Worm (Caenorhabditis elegans) whole organism, L2 larva: Measurements from ENCODE around the gene mrpl-2.

Experiments used
- ZK546.5 ChIP-seq: sonication (generic microtip); optimal IDR thresholded peaks from 2 replicates; lab custom pipeline; 2017; ENCODE audit warnings: missing biosample characterization, missing genetic modification characterization
- aly-2 ChIP-seq: fragments of 150-350 bp; optimal IDR thresholded peaks from 2 replicates; lab custom pipeline; 2014; ENCODE audit warnings: missing biosample characterization, missing genetic modification characterization
- ama-1 ChIP-seq: fragments of 150-350 bp; optimal IDR thresholded peaks from 2 replicates; lab custom pipeline; 2018; ENCODE audit warnings: inconsistent platforms
- blmp-1 ChIP-seq: sonication (generic microtip); optimal IDR thresholded peaks from 2 replicates; lab custom pipeline; 2017; ENCODE audit warnings: missing genetic modification characterization, mild to moderate bottlenecking, missing compliant biosample characterization, antibody characterized with exemption, moderate library complexity; ENCODE audit not compliant: insufficient read depth
- elt-1 ChIP-seq: fragments of 150-350 bp; optimal IDR thresholded peaks from 2 replicates; lab custom pipeline; 2014; ENCODE audit warnings: missing biosample characterization, missing genetic modification characterization
- mab-5 ChIP-seq: fragments of 150-350 bp; optimal IDR thresholded peaks from 2 replicates; lab custom pipeline; 2014; ENCODE audit warnings: missing biosample characterization, missing genetic modification characterization
- mbf-1 ChIP-seq: sonication (generic microtip); optimal IDR thresholded peaks from 2 replicates; lab custom pipeline; 2017; ENCODE audit warnings: missing biosample characterization, missing genetic modification characterization
- nhr-10 ChIP-seq: sonication (generic microtip); optimal IDR thresholded peaks from 2 replicates; lab custom pipeline; 2017; ENCODE audit warnings: missing biosample characterization, missing genetic modification characterization
- nhr-11 ChIP-seq: fragments of 150-350 bp; optimal IDR thresholded peaks from 2 replicates; lab custom pipeline; 2014; ENCODE audit warnings: missing biosample characterization, missing genetic modification characterization
- nhr-237 ChIP-seq: fragments of 150-350 bp; optimal IDR thresholded peaks from 2 replicates; lab custom pipeline; 2014; ENCODE audit warnings: missing biosample characterization, missing genetic modification characterization
- nhr-77 ChIP-seq: fragments of 150-350 bp; optimal IDR thresholded peaks from 2 replicates; lab custom pipeline; 2014; ENCODE audit warnings: missing biosample characterization, missing genetic modification characterization
- snpc-4 ChIP-seq: fragments of 150-350 bp; optimal IDR thresholded peaks from 2 replicates; lab custom pipeline; 2014; ENCODE audit warnings: missing biosample characterization, missing genetic modification characterization
- ztf-11 ChIP-seq: sonication (generic microtip); optimal IDR thresholded peaks from 2 replicates; lab custom pipeline; 2017; ENCODE audit warnings: missing biosample characterization, missing genetic modification characterization

DNA sequence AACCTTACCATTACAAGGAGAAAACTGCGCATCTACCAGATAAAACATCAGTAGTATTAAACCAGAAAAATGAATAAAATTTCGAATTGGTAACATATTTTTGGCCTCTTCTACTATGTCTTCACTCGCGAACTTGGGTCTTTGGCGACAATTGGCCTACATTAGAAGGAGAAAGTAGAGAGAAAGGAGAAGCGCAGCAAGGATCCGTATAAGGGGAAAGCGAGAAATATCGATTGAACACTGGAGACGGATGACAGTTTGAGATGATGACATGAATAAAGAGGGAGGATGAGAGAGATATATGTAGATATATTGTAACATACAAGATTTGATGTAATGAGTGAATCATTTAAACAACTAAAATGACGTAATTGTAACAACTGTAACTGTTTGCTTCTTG is 4.7 kb upstream of the mrpl-2 start, which contains the start of gene F56B3.2:
- TF ChIP-seq nhr-237 (tag; lab: Kevin White, UChicago) = no peak
- TF ChIP-seq ZK546.5 (tag; lab: Kevin White, UChicago) = no peak
- TF ChIP-seq ama-1 (lab: Kevin White, UChicago) = no peak
- no peak for TF ChIP-seq elt-1
- TF ChIP-seq aly-2 (tag; lab: Kevin White, UChicago) = no peak
- TF ChIP-seq nhr-77 (tag; lab: Kevin White, UChicago) = no peak
- TF ChIP-seq nhr-11 (tag; lab: Kevin White, UChicago) = no peak
- no peak for TF ChIP-seq mab-5 (tag; lab: Kevin White, UChicago)
- TF ChIP-seq nhr-10 (tag; lab: Kevin White, UChicago) = no peak
- no peak for TF ChIP-seq mbf-1 (tag; lab: Kevin White, UChicago)
- TF ChIP-seq snpc-4 (tag; lab: Kevin White, UChicago) = no peak
- no peak for TF ChIP-seq ztf-11 (tag; lab: Kevin White, UChicago)
- TF ChIP-seq blmp-1 (tag; lab: Kevin White, UChicago) = peak; percentile 56
